Worm (Caenorhabditis elegans): ENCODE results near the gene H39E23.2.

- no peak for TF ChIP-seq ref-1 (GFP tag; conservative IDR thresholded peaks at IDR 0.05)
- no peak for TF ChIP-seq med-1 (GFP tag; optimal IDR thresholded peaks at IDR 0.05; ENCODE audit: insufficient read depth)
- TF ChIP-seq T22C8.4 (GFP tag; IDR thresholded peaks at IDR 0.05), result no peak
- TF ChIP-seq tab-1 (GFP tag; IDR thresholded peaks at IDR 0.05), result no peak
- no peak for TF ChIP-seq cog-1 (tag; optimal IDR thresholded peaks at IDR 0.05)
- no peak for TF ChIP-seq ztf-29 (GFP tag; IDR thresholded peaks at IDR 0.05)
- TF ChIP-seq flt-1 (GFP tag; IDR thresholded peaks at IDR 0.05), result no peak
- TF ChIP-seq klf-2 (GFP tag; conservative IDR thresholded peaks at IDR 0.05), result no peak
Observed at ce11 chrV:14094546-14094945, 15.6 kb upstream of the H39E23.2 start.

Measured in whole organism, midembryonic.